Worm (Caenorhabditis elegans) whole organism, mixed stage, embryonic: Measurements from ENCODE around the gene suex-2.

ENCODE experiments used
- ceh-39 ChIP-seq: fragments of 150-350 bp; optimal IDR thresholded peaks from 2 replicates; lab custom pipeline; 2014; ENCODE audit warnings: missing biosample characterization, missing genetic modification characterization
- lsy-2 ChIP-seq: fragments of 150-350 bp; optimal IDR thresholded peaks from 2 replicates; lab custom pipeline; 2014; ENCODE audit warnings: missing biosample characterization, missing genetic modification characterization
- nhr-237 ChIP-seq: fragments of 150-350 bp; optimal IDR thresholded peaks from 2 replicates; lab custom pipeline; 2014; ENCODE audit warnings: missing biosample characterization, missing genetic modification characterization
- zip-8 ChIP-seq: fragments of 150-350 bp; optimal IDR thresholded peaks from 2 replicates; lab custom pipeline; 2014; ENCODE audit warnings: missing biosample characterization, missing genetic modification characterization

ce11 chrIV:8994487-8994886 is 26.4 kb downstream of the suex-2 start:
- TF ChIP-seq lsy-2 (tag; lab: Kevin White, UChicago) (no peak), ceh-39 (tag; lab: Kevin White, UChicago) (no peak), nhr-237 (no peak), zip-8 (tag; lab: Kevin White, UChicago) (no peak)
